Worm (Caenorhabditis elegans) whole organism, L3 larva: Measurements from ENCODE around the gene Y6E2A.7.

Experiments
- R02D3.7 ChIP-seq: fragments of 150-350 bp; optimal IDR thresholded peaks from 2 replicates; lab custom pipeline; 2014; ENCODE audit warnings: missing biosample characterization, missing genetic modification characterization
- aly-2 ChIP-seq: fragments of 150-350 bp; optimal IDR thresholded peaks from 2 replicates; lab custom pipeline; 2014; ENCODE audit warnings: missing biosample characterization, missing genetic modification characterization
- ama-1 ChIP-seq: fragments of 150-350 bp; optimal IDR thresholded peaks from 2 replicates; lab custom pipeline; 2018
- ceh-82 ChIP-seq: fragments of 150-350 bp; optimal IDR thresholded peaks from 2 replicates; lab custom pipeline; 2014; ENCODE audit warnings: missing biosample characterization, missing genetic modification characterization
- fkh-10 ChIP-seq: sonication (generic microtip); optimal IDR thresholded peaks from 2 replicates; lab custom pipeline; 2017; ENCODE audit warnings: missing biosample characterization, missing genetic modification reagents, missing genetic modification characterization
- jun-1 ChIP-seq: fragments of 150-350 bp; optimal IDR thresholded peaks from 2 replicates; lab custom pipeline; 2014; ENCODE audit warnings: missing biosample characterization, missing genetic modification reagents, missing genetic modification characterization
- lin-15B ChIP-seq: fragments of 150-350 bp; optimal IDR thresholded peaks from 2 replicates; lab custom pipeline; 2014; ENCODE audit warnings: missing biosample characterization, missing genetic modification characterization
- nhr-11 ChIP-seq: fragments of 150-350 bp; optimal IDR thresholded peaks from 2 replicates; lab custom pipeline; 2014; ENCODE audit warnings: missing biosample characterization, missing genetic modification characterization
- nhr-12 ChIP-seq: fragments of 150-350 bp; optimal IDR thresholded peaks from 2 replicates; lab custom pipeline; 2014; ENCODE audit warnings: missing biosample characterization, missing genetic modification characterization
- nhr-77 ChIP-seq: fragments of 150-350 bp; optimal IDR thresholded peaks from 2 replicates; lab custom pipeline; 2014; ENCODE audit warnings: missing biosample characterization, missing genetic modification characterization
- skn-1 ChIP-seq: fragments of 150-350 bp; optimal IDR thresholded peaks from 2 replicates; lab custom pipeline; 2014; ENCODE audit warnings: missing biosample characterization, missing genetic modification characterization
- unc-39 ChIP-seq: sonication (generic microtip); optimal IDR thresholded peaks from 4 replicates; lab custom pipeline; 2017; ENCODE audit warnings: missing biosample characterization, missing genetic modification characterization
- unc-62 ChIP-seq: fragments of 150-350 bp; sonication (generic microtip); optimal IDR thresholded peaks from 4 replicates; lab custom pipeline; 2014; ENCODE audit warnings: missing biosample characterization, missing genetic modification reagents, missing genetic modification characterization
- zag-1 ChIP-seq: fragments of 150-350 bp; optimal IDR thresholded peaks from 2 replicates; lab custom pipeline; 2014; ENCODE audit warnings: missing biosample characterization, missing genetic modification characterization

- TF ChIP-seq zag-1 (tag; lab: Kevin White, UChicago), result no peak
- no peak for TF ChIP-seq jun-1 (tag; lab: Kevin White, UChicago)
- no peak for TF ChIP-seq ama-1
- TF ChIP-seq lin-15B, result no peak
- TF ChIP-seq nhr-77, result no peak
- TF ChIP-seq unc-62 (GFP tag; lab: Kevin White, UChicago), result no peak
- no peak for TF ChIP-seq skn-1 (tag; lab: Kevin White, UChicago)
- no peak for TF ChIP-seq nhr-12 (tag; lab: Kevin White, UChicago)
- TF ChIP-seq fkh-10 (GFP tag; lab: Kevin White, UChicago), result no peak
- TF ChIP-seq unc-39 (tag; lab: Kevin White, UChicago), result no peak
- no peak for TF ChIP-seq R02D3.7
- no peak for TF ChIP-seq nhr-11 (tag; lab: Kevin White, UChicago)
- TF ChIP-seq aly-2 (tag; lab: Kevin White, UChicago), result no peak
- no peak for TF ChIP-seq ceh-82 (tag; lab: Kevin White, UChicago)
These were observed 14.9 kb upstream of the Y6E2A.7 start, which contains the start of gene twk-34 for ce11 chrV:15704745-15705144.
